Worm (Caenorhabditis elegans) whole organism, late embryonic: ENCODE measurements around the gene ntp-1.

Experiments
- C08G9.2 ChIP-seq: sonication (generic microtip); optimal IDR thresholded peaks from 2 replicates; lab custom pipeline; 2016; ENCODE audit warnings: mild to moderate bottlenecking, missing genetic modification characterization, moderate library complexity, missing compliant biosample characterization
- K02D7.2 ChIP-seq: sonication (generic microtip); optimal IDR thresholded peaks from 2 replicates; lab custom pipeline; 2017; ENCODE audit warnings: mild to moderate bottlenecking, missing genetic modification characterization, missing compliant biosample characterization
- Y22D7AL.16 ChIP-seq: sonication (generic microtip); optimal IDR thresholded peaks from 2 replicates; lab custom pipeline; 2016; ENCODE audit warnings: missing genetic modification characterization, missing compliant biosample characterization
- ahr-1 ChIP-seq: sonication (generic microtip); optimal IDR thresholded peaks from 2 replicates; lab custom pipeline; 2016; ENCODE audit warnings: missing genetic modification characterization, missing compliant biosample characterization
- ama-1 ChIP-seq: fragments of 150-350 bp; optimal IDR thresholded peaks from 2 replicates; lab custom pipeline; 2014
- ceh-14 ChIP-seq: sonication (generic microtip); optimal IDR thresholded peaks from 2 replicates; lab custom pipeline; 2016; ENCODE audit warnings: missing genotype, missing genetic modification characterization, missing compliant biosample characterization
- ceh-18 ChIP-seq: sonication (generic microtip); optimal IDR thresholded peaks from 2 replicates; lab custom pipeline; 2016; ENCODE audit warnings: missing genetic modification characterization, missing compliant biosample characterization
- ceh-22 ChIP-seq: sonication (generic microtip); optimal IDR thresholded peaks from 2 replicates; lab custom pipeline; 2017; ENCODE audit warnings: missing biosample characterization, missing genetic modification characterization
- ceh-30 ChIP-seq: fragments of 150-350 bp; optimal IDR thresholded peaks from 2 replicates; lab custom pipeline; 2014; ENCODE audit warnings: missing biosample characterization, missing genetic modification characterization
- ceh-31 ChIP-seq: sonication (generic microtip); optimal IDR thresholded peaks from 2 replicates; lab custom pipeline; 2016; ENCODE audit warnings: missing genetic modification characterization, missing compliant biosample characterization
- ceh-48 ChIP-seq: sonication (generic microtip); optimal IDR thresholded peaks from 2 replicates; lab custom pipeline; 2016; ENCODE audit warnings: missing genetic modification characterization, inconsistent platforms, missing compliant biosample characterization
- dmd-4 ChIP-seq: sonication (generic microtip); optimal IDR thresholded peaks from 2 replicates; lab custom pipeline; 2016; ENCODE audit warnings: borderline replicate concordance, missing genetic modification characterization, missing compliant biosample characterization
- elt-2 ChIP-seq: sonication (generic microtip); optimal IDR thresholded peaks from 2 replicates; lab custom pipeline; 2016; ENCODE audit warnings: missing genetic modification reagents, missing genetic modification characterization, missing compliant biosample characterization
- ets-4 ChIP-seq: sonication (generic microtip); optimal IDR thresholded peaks from 2 replicates; lab custom pipeline; 2016; ENCODE audit warnings: missing genetic modification characterization, missing compliant biosample characterization
- eyg-1 ChIP-seq: sonication (generic microtip); optimal IDR thresholded peaks from 2 replicates; lab custom pipeline; 2016; ENCODE audit warnings: missing genotype, missing genetic modification characterization, missing compliant biosample characterization
- gmeb-2 ChIP-seq: sonication (generic microtip); optimal IDR thresholded peaks from 2 replicates; lab custom pipeline; 2016; ENCODE audit warnings: missing genetic modification characterization, inconsistent platforms, missing compliant biosample characterization
- hlh-15 ChIP-seq: sonication (generic microtip); optimal IDR thresholded peaks from 2 replicates; lab custom pipeline; 2016; ENCODE audit warnings: missing genetic modification characterization, missing compliant biosample characterization
- lim-6 ChIP-seq: sonication (generic microtip); optimal IDR thresholded peaks from 2 replicates; lab custom pipeline; 2016; ENCODE audit warnings: missing genetic modification characterization, missing compliant biosample characterization
- lin-11 ChIP-seq: fragments of 200-800 bp; sonication (Bioruptor generic); optimal IDR thresholded peaks from 2 replicates; lab custom pipeline; 2018; ENCODE audit warnings: mild to moderate bottlenecking, missing genetic modification characterization, missing compliant biosample characterization
- madf-2 ChIP-seq: sonication (generic microtip); optimal IDR thresholded peaks from 2 replicates; lab custom pipeline; 2017; ENCODE audit warnings: missing genetic modification characterization, missing compliant biosample characterization
- mec-3 ChIP-seq: sonication (generic microtip); optimal IDR thresholded peaks from 2 replicates; lab custom pipeline; 2016; ENCODE audit warnings: borderline replicate concordance, missing genetic modification characterization, missing compliant biosample characterization
- nfya-1 ChIP-seq: sonication (generic microtip); optimal IDR thresholded peaks from 2 replicates; lab custom pipeline; 2017; ENCODE audit warnings: missing genetic modification characterization, mild to moderate bottlenecking, missing compliant biosample characterization, antibody characterized with exemption, moderate library complexity
- nhr-11 ChIP-seq: fragments of 150-350 bp; optimal IDR thresholded peaks from 2 replicates; lab custom pipeline; 2014; ENCODE audit warnings: missing biosample characterization, missing genetic modification characterization
- nhr-232 ChIP-seq: sonication (generic microtip); optimal IDR thresholded peaks from 2 replicates; lab custom pipeline; 2016; ENCODE audit warnings: missing genetic modification characterization, missing compliant biosample characterization
- odd-2 ChIP-seq: sonication (generic microtip); optimal IDR thresholded peaks from 2 replicates; lab custom pipeline; 2017; ENCODE audit warnings: antibody characterized with exemption, mild to moderate bottlenecking, missing genetic modification characterization, missing compliant biosample characterization
- pax-1 ChIP-seq: fragments of 150-350 bp; optimal IDR thresholded peaks from 2 replicates; lab custom pipeline; 2014; ENCODE audit warnings: missing biosample characterization, missing genetic modification characterization
- pha-2 ChIP-seq: sonication (generic microtip); optimal IDR thresholded peaks from 2 replicates; lab custom pipeline; 2017; ENCODE audit warnings: mild to moderate bottlenecking, missing genetic modification characterization, missing compliant biosample characterization
- pha-4 ChIP-seq: fragments of 150-350 bp; optimal IDR thresholded peaks from 2 replicates; lab custom pipeline; 2018; ENCODE audit warnings: missing biosample characterization, missing genetic modification reagents, missing genetic modification characterization
- pros-1 ChIP-seq: fragments of 150-350 bp; optimal IDR thresholded peaks from 2 replicates; lab custom pipeline; 2014; ENCODE audit warnings: missing biosample characterization, missing genetic modification reagents, missing genetic modification characterization
- sdc-2 ChIP-seq: sonication (generic microtip); optimal IDR thresholded peaks from 2 replicates; lab custom pipeline; 2016; ENCODE audit warnings: missing genotype, missing genetic modification characterization, missing compliant biosample characterization
- syd-9 ChIP-seq: sonication (generic microtip); optimal IDR thresholded peaks from 2 replicates; lab custom pipeline; 2016; ENCODE audit warnings: mild to moderate bottlenecking, missing genetic modification characterization, moderate library complexity, missing compliant biosample characterization
- tbx-7 ChIP-seq: sonication (generic microtip); optimal IDR thresholded peaks from 2 replicates; lab custom pipeline; 2016; ENCODE audit warnings: missing genotype, missing genetic modification characterization, missing compliant biosample characterization
- unc-86 ChIP-seq: sonication (generic microtip); optimal IDR thresholded peaks from 2 replicates; lab custom pipeline; 2016; ENCODE audit warnings: missing genetic modification characterization, missing compliant biosample characterization
- zip-5 ChIP-seq: sonication (generic microtip); optimal IDR thresholded peaks from 2 replicates; lab custom pipeline; 2016; ENCODE audit warnings: missing genetic modification characterization, missing compliant biosample characterization
- ztf-16 ChIP-seq: sonication (generic microtip); optimal IDR thresholded peaks from 2 replicates; lab custom pipeline; 2017; ENCODE audit warnings: missing genetic modification characterization, missing compliant biosample characterization

ntp-1 gene

ce11 chrIV:7808583-7808982, 14.0 kb upstream of the ntp-1 start, which contains the start of gene C33H5.1:
Gene C33H5.1 (plus strand): TSS chrIV:7808912.
- TF ChIP-seq ceh-30 (tag; lab: Kevin White, UChicago) (no peak), lim-6 (tag; lab: Kevin White, UChicago) (no peak), Y22D7AL.16 (tag; lab: Kevin White, UChicago) (no peak), nfya-1 (tag; lab: Kevin White, UChicago) (no peak), ceh-14 (tag; lab: Kevin White, UChicago) (no peak), syd-9 (tag; lab: Kevin White, UChicago) (no peak), pha-2 (tag; lab: Kevin White, UChicago) (no peak), zip-5 (no peak), lin-11 (tag; lab: Kevin White, UChicago) (no peak), hlh-15 (tag; lab: Kevin White, UChicago) (no peak), ztf-16 (tag; lab: Kevin White, UChicago) (no peak), tbx-7 (tag; lab: Kevin White, UChicago) (no peak), sdc-2 (tag; lab: Kevin White, UChicago) (no peak), ceh-18 (tag; lab: Kevin White, UChicago) (no peak)

- TF ChIP-seq ama-1 (lab: Kevin White, UChicago): no peak
- TF ChIP-seq mec-3 (tag; lab: Kevin White, UChicago): no peak
- no peak for TF ChIP-seq nhr-232
- no peak for TF ChIP-seq C08G9.2 (tag; lab: Kevin White, UChicago)
- TF ChIP-seq dmd-4: no peak
- no peak for TF ChIP-seq nhr-11 (tag; lab: Kevin White, UChicago)
Observed at ce11 chrIV:7804740-7805139, 10.1 kb upstream of the ntp-1 start, which contains the start of gene C33H5.2. Gene C33H5.2 (plus strand): TSS chrIV:7805040.

ce11 chrIV:7803250-7803649, 8.6 kb upstream of the ntp-1 start, which contains the start of gene C33H5.16:
Gene C33H5.16 (minus strand): TSS chrIV:7803350.
- TF ChIP-seq ceh-48 (tag; lab: Kevin White, UChicago) (no peak), ahr-1 (tag; lab: Kevin White, UChicago) (no peak), unc-86 (tag; lab: Kevin White, UChicago) (no peak), madf-2 (tag; lab: Kevin White, UChicago) (no peak), odd-2 (no peak), pha-4 (no peak), ztf-16 (tag; lab: Kevin White, UChicago) (no peak), pha-2 (tag; lab: Kevin White, UChicago) (no peak), K02D7.2 (tag; lab: Kevin White, UChicago) (no peak), pax-1 (tag; lab: Kevin White, UChicago) (no peak), ceh-18 (tag; lab: Kevin White, UChicago) (no peak)

ce11 chrIV:7800338-7800737, 5.7 kb upstream of the ntp-1 start:
- TF ChIP-seq ceh-18 (tag; lab: Kevin White, UChicago): no peak
- TF ChIP-seq gmeb-2: no peak
- no peak for TF ChIP-seq ceh-31 (tag; lab: Kevin White, UChicago)

ce11 chrIV:7796432-7797113, 2.0 kb upstream of the ntp-1 start, which contains the start of gene sgo-1:
Gene sgo-1 (minus strand): TSS chrIV:7796482.
- TF ChIP-seq elt-2 (tag; lab: Kevin White, UChicago) (no peak), pros-1 (no peak), hlh-15 (tag; lab: Kevin White, UChicago) (no peak), ceh-22 (tag; lab: Kevin White, UChicago) (no peak), ets-4 (tag; lab: Kevin White, UChicago) (no peak), eyg-1 (no peak), ceh-48 (tag; lab: Kevin White, UChicago) (no peak)
- TF ChIP-seq, all 69 proteins: peak for 0
